Fruit fly (Drosophila melanogaster): ENCODE data around the gene Reph.

Reph gene

dm6 chr2L:3840975-3841374 is 37.6 kb downstream of the Reph start (continued):
- peak; percentile 38 for TF ChIP-seq CG13424 (tag; optimal IDR thresholded peaks at IDR 0.05)
- no peak for TF ChIP-seq CG17359 (tag; optimal IDR thresholded peaks at IDR 0.05)
- TF ChIP-seq croc (GFP tag; conservative IDR thresholded peaks at IDR 0.05) = peak; percentile 31; the same call in 1 of the 3 replicates
- peak; percentile 45 for TF ChIP-seq CG17829 (tag; optimal IDR thresholded peaks at IDR 0.05)
- TF ChIP-seq Doc2 (GFP tag; IDR thresholded peaks at IDR 0.05) = no peak
- TF ChIP-seq CG9727 (GFP tag; optimal IDR thresholded peaks at IDR 0.05) = peak; percentile 55
- no peak for TF ChIP-seq hbn (GFP tag; IDR thresholded peaks at IDR 0.05; ENCODE audit: partially characterized antibody)
- peak; percentile 75 for TF ChIP-seq Xrp1 (GFP tag; IDR thresholded peaks at IDR 0.05)
- no peak for TF ChIP-seq btn (GFP tag; optimal IDR thresholded peaks at IDR 0.05)
- TF ChIP-seq Max (GFP tag; optimal IDR thresholded peaks at IDR 0.05) = no peak
- peak; percentile 61 for TF ChIP-seq CG18262 (tag; optimal IDR thresholded peaks at IDR 0.05)
- TF ChIP-seq esg (GFP tag; conservative IDR thresholded peaks at IDR 0.05) = peak; percentile 39; the same call in 1 of the 2 replicates
- TF ChIP-seq CoRest (tag; optimal IDR thresholded peaks at IDR 0.05) = peak; percentile 5
- TF ChIP-seq CG3065 (GFP tag; optimal IDR thresholded peaks at IDR 0.05) = peak; percentile 22
- peak; percentile 42 for TF ChIP-seq slp2 (GFP tag; optimal IDR thresholded peaks at IDR 0.05)
- TF ChIP-seq dpn (GFP tag; optimal IDR thresholded peaks at IDR 0.05) = peak in 1 of 2 experiments; percentile 11
- TF ChIP-seq CG30403 (GFP tag; optimal IDR thresholded peaks at IDR 0.05) = peak; percentile 28
- TF ChIP-seq CG1792 (GFP tag; optimal IDR thresholded peaks at IDR 0.05) = no peak
- TF ChIP-seq vvl (GFP tag; IDR thresholded peaks at IDR 0.05) = 0 out of 2 replicates have a peak, but pooled peaks have one; percentile 7
- TF ChIP-seq hb (GFP tag; IDR thresholded peaks at IDR 0.05; ENCODE audit: partially characterized antibody) = no peak
- peak; percentile 30; the same call in 1 of the 2 replicates for TF ChIP-seq Rx (GFP tag; IDR thresholded peaks at IDR 0.05)
- 0 out of 2 replicates have a peak, but pooled peaks have one; percentile 20 for TF ChIP-seq CG32767 (GFP tag; IDR thresholded peaks at IDR 0.05)
- TF ChIP-seq cato (GFP tag; optimal IDR thresholded peaks at IDR 0.05; ENCODE audit: borderline replicate concordance) = peak; percentile 17
- TF ChIP-seq tin (GFP tag; optimal IDR thresholded peaks at IDR 0.05) = peak; percentile 19
- no peak for TF ChIP-seq chm (GFP tag; IDR thresholded peaks at IDR 0.05)
- TF ChIP-seq CG13287 (GFP tag; IDR thresholded peaks at IDR 0.05; ENCODE audit: partially characterized antibody) = no peak
- 0 out of 2 replicates have a peak, but pooled peaks have one; percentile 14 for TF ChIP-seq Awh (GFP tag; IDR thresholded peaks at IDR 0.05)
- TF ChIP-seq pnt (GFP tag; optimal IDR thresholded peaks at IDR 0.05) = peak; percentile 8
- TF ChIP-seq CG7928 (GFP tag; optimal IDR thresholded peaks at IDR 0.05) = no peak
- peak; percentile 22 for TF ChIP-seq D19A (tag; optimal IDR thresholded peaks at IDR 0.05)
- peak; percentile 45 for TF ChIP-seq CG14710 (tag; optimal IDR thresholded peaks at IDR 0.05)
- TF ChIP-seq CG10462 (GFP tag; optimal IDR thresholded peaks at IDR 0.05) = no peak
- TF ChIP-seq dimm (GFP tag; IDR thresholded peaks at IDR 0.05) = no peak
- peak; percentile 75 for TF ChIP-seq Ets65A (GFP tag)
- no peak for TF ChIP-seq Trl (optimal IDR thresholded peaks at IDR 0.05)
- peak; percentile 14 for TF ChIP-seq Trl (GFP tag; optimal IDR thresholded peaks at IDR 0.05)
- TF ChIP-seq wor (GFP tag; IDR thresholded peaks at IDR 0.05) = 0 out of 2 replicates have a peak, but pooled peaks have one; percentile 30
- TF ChIP-seq Camta (GFP tag; optimal IDR thresholded peaks at IDR 0.05) = peak; percentile 36
- TF ChIP-seq lilli (GFP tag; optimal IDR thresholded peaks at IDR 0.05) = peak; percentile 5
- peak; percentile 63; the same call in 1 of the 2 replicates for TF ChIP-seq CG17328 (GFP tag; IDR thresholded peaks at IDR 0.05)
- peak; percentile 20 for TF ChIP-seq CG6813 (GFP tag; optimal IDR thresholded peaks at IDR 0.05)
- no peak for TF ChIP-seq prd (optimal IDR thresholded peaks at IDR 0.05)
- TF ChIP-seq prd (GFP tag; IDR thresholded peaks at IDR 0.05) = peak; percentile 72; the same call in 2 of the 3 replicates
- TF ChIP-seq CG10321 (GFP tag; IDR thresholded peaks at IDR 0.05) = no peak
